Fruit fly (Drosophila melanogaster): Measurements from ENCODE around the gene Ranbp21.

Gene Ranbp21

dm6 chrX:19601644-19602043 is 50.4 kb downstream of the Ranbp21 start, which contains the start of gene CG14220 (continued):
- TF ChIP-seq CG11093 (GFP tag; IDR thresholded peaks at IDR 0.05) (no peak), CG12236 (GFP tag; optimal IDR thresholded peaks at IDR 0.05) (no peak), CG3065 (GFP tag; optimal IDR thresholded peaks at IDR 0.05) (no peak), CG2889 (GFP tag; IDR thresholded peaks at IDR 0.05) (no peak), CG8924 (tag; optimal IDR thresholded peaks at IDR 0.05) (peak; percentile 22), kay (GFP tag; optimal IDR thresholded peaks at IDR 0.05) (no peak), hb (GFP tag; IDR thresholded peaks at IDR 0.05; ENCODE audit: partially characterized antibody) (peak; percentile 91), CG9727 (GFP tag; optimal IDR thresholded peaks at IDR 0.05) (no peak), Ets97D (GFP tag; optimal IDR thresholded peaks at IDR 0.05) (peak; percentile 90), CG1603 (tag; optimal IDR thresholded peaks at IDR 0.05) (peak; percentile 69), CG8281 (tag; optimal IDR thresholded peaks at IDR 0.05) (no peak), maf-S (GFP tag; optimal IDR thresholded peaks at IDR 0.05) (no peak), CG2116 (GFP tag; optimal IDR thresholded peaks at IDR 0.05) (peak; percentile 98), CG15073 (GFP tag; optimal IDR thresholded peaks at IDR 0.05) (no peak), inv (GFP tag; IDR thresholded peaks at IDR 0.05; ENCODE audit: partially characterized antibody) (peak; percentile 87), Dll (GFP tag; IDR thresholded peaks at IDR 0.05; ENCODE audit: partially characterized antibody) (peak; percentile 87), unpg (GFP tag; optimal IDR thresholded peaks at IDR 0.05) (no peak), Myb (GFP tag; optimal IDR thresholded peaks at IDR 0.05) (peak; percentile 6), sens-2 (GFP tag; IDR thresholded peaks at IDR 0.05) (no peak), CG12391 (tag; optimal IDR thresholded peaks at IDR 0.05) (peak; percentile 19), slbo (GFP tag; IDR thresholded peaks at IDR 0.05) (peak; percentile 36; the same call in 1 of the 2 replicates), CG15011 (GFP tag; optimal IDR thresholded peaks at IDR 0.05) (no peak), gfzf (GFP tag; optimal IDR thresholded peaks at IDR 0.05) (peak; percentile 0), HLH4C (GFP tag; IDR thresholded peaks at IDR 0.05; ENCODE audit: partially characterized antibody) (peak; percentile 96), CG11398 (GFP tag; optimal IDR thresholded peaks at IDR 0.05) (no peak), CG10267 (tag; optimal IDR thresholded peaks at IDR 0.05) (peak; percentile 45), danr (GFP tag; IDR thresholded peaks at IDR 0.05) (no peak), tap (tag; optimal IDR thresholded peaks at IDR 0.05) (no peak), exex (tag; optimal IDR thresholded peaks at IDR 0.05) (peak; percentile 6), CG9932 (GFP tag; IDR thresholded peaks at IDR 0.05) (peak; percentile 47; the same call in 1 of the 2 replicates), Xbp1 (GFP tag; optimal IDR thresholded peaks at IDR 0.05) (no peak), CG14710 (tag; optimal IDR thresholded peaks at IDR 0.05) (peak; percentile 44), stc (GFP tag; IDR thresholded peaks at IDR 0.05) (no peak), HHEX (GFP tag; optimal IDR thresholded peaks at IDR 0.05) (no peak), Spps (tag; optimal IDR thresholded peaks at IDR 0.05) (no peak), H15 (GFP tag; IDR thresholded peaks at IDR 0.05) (no peak), Mad (GFP tag; optimal IDR thresholded peaks at IDR 0.05) (peak; percentile 25), Fer2 (tag; optimal IDR thresholded peaks at IDR 0.05) (no peak), Six4 (GFP tag; optimal IDR thresholded peaks at IDR 0.05) (no peak), crp (GFP tag; optimal IDR thresholded peaks at IDR 0.05) (peak in 1 of 2 experiments; percentile 35), PHDP (tag; optimal IDR thresholded peaks at IDR 0.05) (peak; percentile 12), insv (GFP tag; optimal IDR thresholded peaks at IDR 0.05) (peak in 1 of 2 experiments; percentile 15), CG14965 (GFP tag; optimal IDR thresholded peaks at IDR 0.05; ENCODE audit: borderline replicate concordance) (no peak), CG6854 (GFP tag; optimal IDR thresholded peaks at IDR 0.05) (no peak), sqz (GFP tag; optimal IDR thresholded peaks at IDR 0.05) (peak; percentile 5), CG10462 (GFP tag; optimal IDR thresholded peaks at IDR 0.05) (no peak), CG7987 (GFP tag; optimal IDR thresholded peaks at IDR 0.05) (peak; percentile 26), CG32532 (GFP tag; IDR thresholded peaks at IDR 0.05) (no peak), nom (GFP tag; optimal IDR thresholded peaks at IDR 0.05) (peak; percentile 15), pum (GFP tag; optimal IDR thresholded peaks at IDR 0.05) (no peak)

All from whole organism, embryonic.